Fruit fly (Drosophila melanogaster) whole organism, wandering third instar larva: ENCODE data around the gene Cys.

Experiments
- CG32264 ChIP-seq: fragments of 200-800 bp; sonication (Bioruptor generic); optimal IDR thresholded peaks from 2 replicates; lab custom pipeline; 2016; ENCODE audit warnings: missing biosample characterization, missing genetic modification characterization
- CrebA ChIP-seq: fragments of 200-800 bp; sonication (Bioruptor generic); optimal IDR thresholded peaks from 2 replicates; lab custom pipeline; 2016; ENCODE audit warnings: missing biosample characterization, mild to moderate bottlenecking, missing genetic modification characterization, borderline replicate concordance
- Hnf4 ChIP-seq: fragments of 200-800 bp; sonication (Bioruptor generic); optimal IDR thresholded peaks from 2 replicates; lab custom pipeline; 2016; ENCODE audit warnings: missing biosample characterization, mild to moderate bottlenecking, missing genetic modification characterization
- Hr83 ChIP-seq: fragments of 200-300 bp; sonication (Bioruptor generic); optimal IDR thresholded peaks from 2 replicates; lab custom pipeline; 2016; ENCODE audit warnings: missing biosample characterization, mild to moderate bottlenecking, missing genetic modification characterization, moderate library complexity; ENCODE audit not compliant: poor library complexity, severe bottlenecking
- Jra ChIP-seq: sonication (Bioruptor generic); optimal IDR thresholded peaks from 2 replicates; lab custom pipeline; 2016; ENCODE audit warnings: missing biosample characterization, missing genetic modification characterization
- Myc ChIP-seq: fragments of >200 bp; optimal IDR thresholded peaks from 2 replicates; lab custom pipeline; 2017
- N ChIP-seq: fragments of >200 bp; optimal IDR thresholded peaks from 2 replicates; lab custom pipeline; 2018; ENCODE audit warnings: missing biosample characterization, missing external identifiers, missing genetic modification characterization
- OdsH ChIP-seq: fragments of 200-800 bp; sonication (Bioruptor generic); optimal IDR thresholded peaks from 2 replicates; lab custom pipeline; 2016; ENCODE audit warnings: missing biosample characterization, mild to moderate bottlenecking, missing genetic modification characterization
- Sp1 ChIP-seq: fragments of 200-800 bp; sonication (Bioruptor generic); optimal IDR thresholded peaks from 3 replicates; lab custom pipeline; 2019; ENCODE audit warnings: missing biosample characterization, mild to moderate bottlenecking, missing genetic modification characterization, moderate library complexity
- foxo ChIP-seq, 2 experiments: fragments of 200-800 bp; sonication (Bioruptor generic); optimal IDR thresholded peaks; 2 replicates in 1 of 2; 3 replicates in 1 of 2; lab custom pipeline; 2016 to 2017; ENCODE audit warnings: missing biosample characterization in 2 of 2, missing genetic modification characterization in 2 of 2
- fru ChIP-seq: fragments of 200-800 bp; sonication (Bioruptor generic); optimal IDR thresholded peaks from 3 replicates; lab custom pipeline; 2016; ENCODE audit warnings: missing biosample characterization, mild to moderate bottlenecking, missing genetic modification characterization
- lola ChIP-seq: fragments of >200 bp; optimal IDR thresholded peaks from 2 replicates; lab custom pipeline; 2017; ENCODE audit warnings: missing biosample characterization, missing genetic modification characterization
- sv ChIP-seq: fragments of 200-800 bp; sonication (Bioruptor generic); optimal IDR thresholded peaks from 3 replicates; lab custom pipeline; 2016; ENCODE audit warnings: missing biosample characterization, missing genetic modification characterization

DNA sequence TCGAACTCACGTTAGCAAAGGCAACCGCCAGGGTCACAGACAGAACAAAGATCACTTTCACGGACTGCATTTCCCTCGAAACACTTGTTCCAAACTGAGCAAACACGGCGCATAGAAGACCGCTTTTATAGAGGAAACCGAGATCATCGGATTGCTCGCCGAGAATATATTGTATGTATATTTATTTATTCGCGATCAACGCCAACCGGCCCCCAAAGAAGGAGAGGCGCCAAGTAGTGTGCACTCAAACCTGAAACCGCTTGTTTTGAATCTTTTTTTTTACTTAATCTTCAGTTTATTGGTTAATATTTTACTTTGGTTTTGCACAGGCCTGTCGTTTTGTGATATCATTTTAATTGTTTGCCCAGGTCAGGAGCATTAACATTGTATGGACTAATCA lies 2.1 kb downstream of the Cys start, which contains the start of gene CG31313:
- TF ChIP-seq Myc (lab: Kevin White, UChicago) (no peak), OdsH (no peak), lola (GFP tag; lab: Kevin White, UChicago) (no peak), foxo (GFP tag; optimal IDR thresholded peaks at IDR 0.05; lab: Kevin White, UChicago) (no peak), CG32264 (GFP tag; lab: Kevin White, UChicago) (no peak), Hnf4 (GFP tag; lab: Kevin White, UChicago) (no peak), CrebA (GFP tag; lab: Kevin White, UChicago) (no peak), fru (GFP tag; lab: Kevin White, UChicago) (no peak), N (GFP tag; lab: Kevin White, UChicago) (no peak), Jra (GFP tag; lab: Kevin White, UChicago) (no peak), Hr83 (GFP tag; lab: Kevin White, UChicago) (no peak), Sp1 (no peak), sv (GFP tag; lab: Kevin White, UChicago) (no peak)
